Fruit fly (Drosophila melanogaster) whole organism, embryonic: Measurements from ENCODE around the gene Moe.

Experiments
- Ada2b ChIP-seq: fragments of 200-800 bp; sonication (Bioruptor generic); IDR thresholded peaks from 2 replicates; pipeline ENCODE4 v1.3.6; 2022; ENCODE audit warnings: missing biosample characterization, missing genetic modification characterization
- B-H1 ChIP-seq: fragments of 200-800 bp; sonication (Bioruptor generic); IDR thresholded peaks from 3 replicates; pipeline ENCODE4 v1.3.6; 2022; ENCODE audit warnings: missing biosample characterization, missing genetic modification characterization
- Bdp1 ChIP-seq: fragments of 200-800 bp; sonication (Bioruptor generic); optimal IDR thresholded peaks from 3 replicates; lab custom pipeline; 2016; ENCODE audit warnings: missing biosample characterization, missing genetic modification characterization
- CG1024 ChIP-seq: fragments of 200-800 bp; sonication (Bioruptor generic); IDR thresholded peaks from 2 replicates; pipeline ENCODE4 v1.3.6; 2022; ENCODE audit warnings: missing biosample characterization, missing genetic modification characterization
- CG10321 ChIP-seq: fragments of 200-800 bp; sonication (Bioruptor generic); IDR thresholded peaks from 2 replicates; pipeline ENCODE4 v1.3.6; 2022; ENCODE audit warnings: missing biosample characterization, missing genetic modification characterization
- CG11398 ChIP-seq: fragments of 200-800 bp; sonication (Bioruptor generic); optimal IDR thresholded peaks from 2 replicates; lab custom pipeline; 2016; ENCODE audit warnings: missing biosample characterization, missing genetic modification characterization
- CG12155 ChIP-seq: fragments of 200-800 bp; sonication (Bioruptor generic); optimal IDR thresholded peaks from 3 replicates; lab custom pipeline; 2016; ENCODE audit warnings: missing biosample characterization, missing genetic modification characterization
- CG12299 ChIP-seq: fragments of 200-800 bp; sonication (Bioruptor generic); optimal IDR thresholded peaks from 2 replicates; lab custom pipeline; 2018; ENCODE audit warnings: missing biosample characterization, mild to moderate bottlenecking, missing genetic modification characterization
- CG2129 ChIP-seq: fragments of 200-800 bp; sonication (Bioruptor generic); IDR thresholded peaks from 2 replicates; pipeline ENCODE4 v1.3.6; 2022; ENCODE audit warnings: missing biosample characterization, missing genetic modification characterization; ENCODE audit not compliant: partially characterized antibody
- CG34422 ChIP-seq: fragments of 200-800 bp; sonication (Bioruptor generic); IDR thresholded peaks from 3 replicates; pipeline ENCODE4 v1.3.6; 2022; ENCODE audit warnings: missing biosample characterization, missing genetic modification characterization
- CG4404 ChIP-seq: fragments of 200-800 bp; sonication (Bioruptor generic); IDR thresholded peaks from 2 replicates; pipeline ENCODE4 v1.3.6; 2022; ENCODE audit warnings: missing biosample characterization, missing genetic modification characterization
- CG4707 ChIP-seq: fragments of 200-800 bp; sonication (Bioruptor generic); optimal IDR thresholded peaks from 2 replicates; lab custom pipeline; 2018; ENCODE audit warnings: missing biosample characterization, mild to moderate bottlenecking, missing genetic modification characterization, moderate library complexity
- CG4854 ChIP-seq: fragments of 200-800 bp; sonication (Bioruptor generic); optimal IDR thresholded peaks from 2 replicates; lab custom pipeline; 2016; ENCODE audit warnings: missing biosample characterization, missing genetic modification characterization, inconsistent platforms
- CG5953 ChIP-seq: fragments of 200-800 bp; sonication (Bioruptor generic); IDR thresholded peaks from 2 replicates; pipeline ENCODE4 v1.3.6; 2022; ENCODE audit warnings: missing biosample characterization, missing genetic modification characterization
- CG7928 ChIP-seq: fragments of 200-800 bp; sonication (Bioruptor generic); optimal IDR thresholded peaks from 2 replicates; lab custom pipeline; 2017; ENCODE audit warnings: missing biosample characterization, mild to moderate bottlenecking, missing genetic modification characterization
- CG8281 ChIP-seq: fragments of 200-800 bp; sonication (Bioruptor generic); optimal IDR thresholded peaks from 2 replicates; lab custom pipeline; 2018; ENCODE audit warnings: missing biosample characterization, mild to moderate bottlenecking, missing genetic modification characterization, moderate library complexity
- CG8478 ChIP-seq: fragments of >200 bp; optimal IDR thresholded peaks from 2 replicates; lab custom pipeline; 2018
- CG9817 ChIP-seq: fragments of 200-800 bp; sonication (Bioruptor generic); optimal IDR thresholded peaks from 2 replicates; lab custom pipeline; 2018; ENCODE audit warnings: missing biosample characterization, mild to moderate bottlenecking, missing genetic modification characterization, moderate library complexity
- Camta ChIP-seq: fragments of 200-800 bp; sonication (Bioruptor generic); optimal IDR thresholded peaks from 2 replicates; lab custom pipeline; 2016; ENCODE audit warnings: missing biosample characterization, missing genetic modification characterization
- CoRest ChIP-seq: fragments of 200-800 bp; sonication (Bioruptor generic); optimal IDR thresholded peaks from 3 replicates; lab custom pipeline; 2018; ENCODE audit warnings: missing biosample characterization, mild to moderate bottlenecking, missing genetic modification characterization, moderate library complexity
- Dip2 ChIP-seq: fragments of 200-800 bp; sonication (Bioruptor generic); IDR thresholded peaks from 2 replicates; pipeline ENCODE4 v1.3.6; 2022; ENCODE audit warnings: missing biosample characterization, missing genetic modification characterization
- E2f1 ChIP-seq: fragments of 200-800 bp; sonication (Bioruptor generic); IDR thresholded peaks from 2 replicates; pipeline ENCODE4 v1.3.6; 2022; ENCODE audit warnings: missing biosample characterization, missing genetic modification characterization
- Ets65A ChIP-seq: fragments of 200-800 bp; sonication (Bioruptor generic); peaks from one replicate; lab custom pipeline; 2016; ENCODE audit warnings: missing biosample characterization, missing genetic modification characterization
- Gug ChIP-seq: fragments of 200-800 bp; sonication (Bioruptor generic); IDR thresholded peaks from 4 replicates; pipeline ENCODE4 v1.3.6; 2022; ENCODE audit warnings: missing biosample characterization, missing genetic modification characterization
- HHEX ChIP-seq: fragments of 200-800 bp; sonication (Bioruptor generic); optimal IDR thresholded peaks from 3 replicates; lab custom pipeline; 2017; ENCODE audit warnings: missing biosample characterization, mild to moderate bottlenecking, missing genetic modification characterization, missing genetic modification reagents
- HLH3B ChIP-seq: fragments of 200-800 bp; sonication (Bioruptor generic); IDR thresholded peaks from 2 replicates; pipeline ENCODE4 v1.3.6; 2022; ENCODE audit warnings: missing biosample characterization, missing genetic modification characterization
- Med ChIP-seq: fragments of 200-800 bp; sonication (Bioruptor generic); peaks from one replicate; lab custom pipeline; 2016; ENCODE audit warnings: missing biosample characterization, missing genetic modification characterization, mild to moderate bottlenecking, inconsistent platforms, moderate library complexity
- NC2β ChIP-seq: fragments of 200-800 bp; sonication (Bioruptor generic); optimal IDR thresholded peaks from 2 replicates; lab custom pipeline; 2016; ENCODE audit warnings: missing biosample characterization, missing genetic modification characterization
- Neu2 ChIP-seq: fragments of 200-800 bp; sonication (Bioruptor generic); optimal IDR thresholded peaks from 3 replicates; lab custom pipeline; 2016; ENCODE audit warnings: missing biosample characterization, missing genetic modification characterization, borderline replicate concordance
- Spps ChIP-seq: fragments of 200-800 bp; sonication (Bioruptor generic); optimal IDR thresholded peaks from 2 replicates; lab custom pipeline; 2018; ENCODE audit warnings: missing biosample characterization, mild to moderate bottlenecking, missing genetic modification characterization
- bcd ChIP-seq: fragments of 200-800 bp; sonication (Bioruptor generic); optimal IDR thresholded peaks from 2 replicates; lab custom pipeline; 2017; ENCODE audit warnings: missing biosample characterization, mild to moderate bottlenecking, missing genetic modification characterization
- br ChIP-seq: fragments of >200 bp; optimal IDR thresholded peaks from 2 replicates; lab custom pipeline; 2017
- btn ChIP-seq: fragments of 200-800 bp; sonication (Bioruptor generic); optimal IDR thresholded peaks from 2 replicates; lab custom pipeline; 2016; ENCODE audit warnings: missing biosample characterization, missing genetic modification characterization
- cg ChIP-seq: fragments of 200-800 bp; sonication (Bioruptor generic); optimal IDR thresholded peaks from 3 replicates; lab custom pipeline; 2019; ENCODE audit warnings: missing biosample characterization, mild to moderate bottlenecking, missing genetic modification characterization, moderate library complexity
- chif ChIP-seq, 2 experiments: fragments of 200-800 bp; sonication (Bioruptor generic); optimal IDR thresholded peaks; 3 replicates each; lab custom pipeline; 2016; ENCODE audit warnings: missing biosample characterization in 2 of 2, missing genetic modification characterization in 2 of 2
- crc ChIP-seq: fragments of 200-800 bp; sonication (Bioruptor generic); optimal IDR thresholded peaks from 2 replicates; lab custom pipeline; 2016; ENCODE audit warnings: missing biosample characterization, missing genetic modification characterization
- crp ChIP-seq, 2 experiments: fragments of 200-800 bp; sonication (Bioruptor generic); optimal IDR thresholded peaks; 2 replicates in 1 of 2; 3 replicates in 1 of 2; lab custom pipeline; 2017; ENCODE audit warnings: missing biosample characterization in 2 of 2, missing genetic modification characterization in 2 of 2, mild to moderate bottlenecking in 1 of 2, moderate library complexity in 1 of 2
- dimm ChIP-seq: fragments of 200-800 bp; sonication (Bioruptor generic); IDR thresholded peaks from 2 replicates; pipeline ENCODE4 v1.3.6; 2022; ENCODE audit warnings: missing biosample characterization, missing genetic modification characterization
- ems ChIP-seq: fragments of 200-800 bp; sonication (Bioruptor generic); optimal IDR thresholded peaks from 3 replicates; lab custom pipeline; 2016; ENCODE audit warnings: missing biosample characterization, missing genetic modification characterization
- gcm ChIP-seq: fragments of 200-800 bp; sonication (Bioruptor generic); optimal IDR thresholded peaks from 2 replicates; lab custom pipeline; 2019; ENCODE audit warnings: missing biosample characterization, mild to moderate bottlenecking, missing genetic modification characterization, moderate library complexity
- grau ChIP-seq: fragments of 200-800 bp; optimal IDR thresholded peaks from 3 replicates; lab custom pipeline; 2019; ENCODE audit warnings: missing biosample characterization, mild to moderate bottlenecking, missing genetic modification characterization, moderate library complexity
- gro ChIP-seq: fragments of 200-800 bp; sonication (Bioruptor generic); optimal IDR thresholded peaks from 2 replicates; lab custom pipeline; 2016; ENCODE audit warnings: missing biosample characterization, missing genetic modification characterization
- hkb ChIP-seq, 2 experiments: fragments of 200-800 bp in 1 of 2; fragments of >200 bp in 1 of 2; sonication (Bioruptor generic) in 1 of 2; IDR thresholded peaks in 1 of 2; optimal IDR thresholded peaks in 1 of 2; 2 replicates each; pipeline versions ENCODE4 v1.3.6 to Lab custom; 2017 to 2022; ENCODE audit warnings: missing biosample characterization in 1 of 2, missing genetic modification characterization in 1 of 2
- luna ChIP-seq: fragments of 200-800 bp; sonication (Bioruptor generic); optimal IDR thresholded peaks from 2 replicates; lab custom pipeline; 2016; ENCODE audit warnings: missing biosample characterization, missing genetic modification characterization
- nerfin-2 ChIP-seq: fragments of 200-800 bp; sonication (Bioruptor generic); IDR thresholded peaks from 2 replicates; pipeline ENCODE4 v1.3.6; 2022; ENCODE audit warnings: missing biosample characterization, missing genetic modification characterization; ENCODE audit not compliant: partially characterized antibody
- pnt ChIP-seq: fragments of 200-800 bp; sonication (Bioruptor generic); optimal IDR thresholded peaks from 3 replicates; lab custom pipeline; 2016; ENCODE audit warnings: missing biosample characterization, missing genetic modification characterization
- sisA ChIP-seq: fragments of 200-800 bp; sonication (Bioruptor generic); IDR thresholded peaks from 2 replicates; pipeline ENCODE4 v1.3.6; 2022; ENCODE audit warnings: missing biosample characterization, missing genetic modification characterization
- slbo ChIP-seq: fragments of 200-800 bp; sonication (Bioruptor generic); IDR thresholded peaks from 2 replicates; pipeline ENCODE4 v1.3.6; 2022; ENCODE audit warnings: missing biosample characterization, missing genetic modification characterization
- sug ChIP-seq: fragments of 200-800 bp; optimal IDR thresholded peaks from 2 replicates; lab custom pipeline; 2019; ENCODE audit warnings: missing biosample characterization, mild to moderate bottlenecking, missing genetic modification characterization, moderate library complexity
- tgo ChIP-seq: fragments of 200-800 bp; sonication (Bioruptor generic); IDR thresholded peaks from 3 replicates; pipeline ENCODE4 v1.3.6; 2022; ENCODE audit warnings: missing biosample characterization, missing genetic modification characterization
- tx ChIP-seq: fragments of 200-800 bp; sonication (Bioruptor generic); optimal IDR thresholded peaks from 2 replicates; lab custom pipeline; 2016; ENCODE audit warnings: missing biosample characterization, missing genetic modification characterization

Gene Moe

DNA sequence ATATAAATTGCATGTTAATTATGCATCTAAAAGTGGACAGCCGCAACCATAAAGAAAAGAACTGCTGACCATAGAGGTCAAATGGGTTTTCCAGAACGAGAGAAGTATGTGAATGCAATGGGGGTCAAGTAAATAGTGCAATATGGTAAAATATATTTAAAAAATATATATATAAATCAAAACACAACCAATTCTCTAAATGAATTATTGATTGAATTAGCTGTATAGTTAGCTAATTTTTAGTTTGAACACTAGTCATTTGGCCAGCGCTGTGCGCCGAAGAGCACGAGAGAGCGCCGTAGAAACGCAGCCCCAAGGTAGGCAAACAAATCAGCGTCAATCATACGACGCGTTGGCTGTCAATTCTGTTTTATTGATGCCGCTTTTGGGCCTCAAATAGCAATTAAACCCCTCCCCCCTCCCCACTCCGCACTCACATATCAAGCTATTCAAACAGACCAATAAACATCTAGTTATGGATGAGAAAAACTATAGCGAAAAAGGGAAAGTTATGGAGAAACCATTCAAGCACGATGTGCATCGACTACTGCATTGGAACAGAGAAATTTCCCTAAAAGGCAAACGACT, 19.1 kb downstream of the Moe start (continued):
- TF ChIP-seq nerfin-2 (GFP tag; lab: Robert Waterston, UW) (no peak), grau (tag; lab: Kevin White, UChicago) (peak; percentile 85), Dip2 (GFP tag; lab: Robert Waterston, UW) (no peak), hkb (optimal IDR thresholded peaks at IDR 0.05; lab: Kevin White, UChicago) (no peak), hkb (GFP tag; IDR thresholded peaks at IDR 0.05; lab: Robert Waterston, UW) (peak; percentile 95), CG12155 (GFP tag; lab: Kevin White, UChicago) (peak; percentile 62), sug (tag; lab: Kevin White, UChicago) (peak; percentile 69), pnt (GFP tag; lab: Kevin White, UChicago) (peak; percentile 19), CG7928 (GFP tag; lab: Kevin White, UChicago) (no peak), luna (no peak), Camta (no peak), dimm (peak; percentile 77), CG11398 (GFP tag; lab: Kevin White, UChicago) (no peak), btn (GFP tag; lab: Kevin White, UChicago) (no peak), tx (GFP tag; lab: Kevin White, UChicago) (no peak), crc (GFP tag; lab: Kevin White, UChicago) (no peak), sisA (GFP tag; lab: Robert Waterston, UW) (peak; percentile 85), CG2129 (GFP tag; lab: Robert Waterston, UW) (no peak), CG1024 (peak; percentile 84), CG8478 (lab: Kevin White, UChicago) (no peak), tgo (GFP tag; lab: Robert Waterston, UW) (peak; percentile 83), HHEX (peak; percentile 82), NC2β (GFP tag; lab: Kevin White, UChicago) (no peak), CG4404 (GFP tag; lab: Robert Waterston, UW) (peak; percentile 50), gro (no peak), cg (GFP tag; lab: Kevin White, UChicago) (no peak), CG8281 (peak; percentile 68), CG12299 (tag; lab: Kevin White, UChicago) (peak; percentile 67), Spps (tag; lab: Kevin White, UChicago) (peak; percentile 79), Bdp1 (GFP tag; lab: Kevin White, UChicago) (no peak), B-H1 (GFP tag; lab: Robert Waterston, UW) (peak; percentile 87), gcm (GFP tag; lab: Kevin White, UChicago) (peak; percentile 79), CoRest (tag; lab: Kevin White, UChicago) (peak; percentile 84), CG9817 (tag; lab: Kevin White, UChicago) (peak; percentile 73), Med (GFP tag; lab: Kevin White, UChicago) (peak; percentile 87), Ets65A (GFP tag; lab: Kevin White, UChicago) (no peak), crp (GFP tag; optimal IDR thresholded peaks at IDR 0.05; lab: Kevin White, UChicago) (peak in 1 of 2 experiments; percentile 9), CG5953 (GFP tag; lab: Robert Waterston, UW) (peak; percentile 78; the same call in 1 of the 2 replicates), CG4854 (no peak), bcd (GFP tag; lab: Kevin White, UChicago) (peak; percentile 77), E2f1 (GFP tag; lab: Robert Waterston, UW) (peak; percentile 86), br (lab: Kevin White, UChicago) (no peak), Gug (GFP tag; lab: Robert Waterston, UW) (peak; percentile 65), Neu2 (no peak), Ada2b (GFP tag; lab: Robert Waterston, UW) (peak; percentile 86), chif (GFP tag; optimal IDR thresholded peaks at IDR 0.05; lab: Kevin White, UChicago) (peak in 1 of 2 experiments; percentile 29), CG4707 (GFP tag; lab: Kevin White, UChicago) (peak; percentile 67), CG34422 (GFP tag; lab: Robert Waterston, UW) (peak; percentile 88), HLH3B (GFP tag; lab: Robert Waterston, UW) (peak; percentile 84), CG10321 (GFP tag; lab: Robert Waterston, UW) (peak; percentile 60; the same call in 1 of the 2 replicates), slbo (GFP tag; lab: Robert Waterston, UW) (peak; percentile 91), ems (no peak)
